Worm (Caenorhabditis elegans) whole organism, young adult: ENCODE measurements around the gene npr-17.
A peak's percentile ranks its signal among the peaks of the same experiment; 100 is the strongest.

ENCODE experiments used
- B0019.2 ChIP-seq: fragments of 200-800 bp; sonication (Bioruptor generic); conservative IDR thresholded peaks from 2 replicates; pipeline ENCODE4 v1.3.6; 2022; ENCODE audit warnings: missing genetic modification reagents, missing genetic modification characterization, missing compliant biosample characterization
- B0261.1 ChIP-seq: sonication (generic microtip); optimal IDR thresholded peaks from 2 replicates; lab custom pipeline; 2016; ENCODE audit warnings: mild to moderate bottlenecking, missing genetic modification characterization, moderate library complexity, missing compliant biosample characterization
- D2030.7 ChIP-seq: fragments of 200-800 bp; sonication (Bioruptor generic); IDR thresholded peaks from 2 replicates; pipeline ENCODE4 v1.3.6; 2022; ENCODE audit warnings: missing genetic modification reagents, missing genetic modification characterization, missing compliant biosample characterization
- F33H1.4 ChIP-seq: fragments of 200-800 bp; sonication (Bioruptor generic); IDR thresholded peaks from 2 replicates; pipeline ENCODE4 v1.3.6; 2022; ENCODE audit warnings: missing genetic modification reagents, missing genetic modification characterization, missing compliant biosample characterization
- F37B4.10 ChIP-seq: fragments of 200-800 bp; sonication (Bioruptor generic); IDR thresholded peaks from 2 replicates; pipeline ENCODE4 v1.3.6; 2022; ENCODE audit warnings: missing genetic modification characterization, missing compliant biosample characterization
- F39B2.1 ChIP-seq: fragments of 200-800 bp; sonication (Bioruptor generic); IDR thresholded peaks from 2 replicates; pipeline ENCODE4 v1.3.6; 2022; ENCODE audit warnings: missing genetic modification reagents, missing genetic modification characterization, missing compliant biosample characterization
- F57C9.4 ChIP-seq: sonication (generic microtip); optimal IDR thresholded peaks from 2 replicates; lab custom pipeline; 2017; ENCODE audit warnings: mild to moderate bottlenecking, missing genetic modification characterization, missing compliant biosample characterization
- K11D2.4 ChIP-seq: fragments of 200-800 bp; sonication (Bioruptor generic); IDR thresholded peaks from 2 replicates; pipeline ENCODE4 v1.3.6; 2022; ENCODE audit warnings: missing genetic modification reagents, missing genetic modification characterization, missing compliant biosample characterization
- ZK185.1 ChIP-seq: sonication (generic microtip); optimal IDR thresholded peaks from 2 replicates; lab custom pipeline; 2016; ENCODE audit warnings: mild to moderate bottlenecking, missing genetic modification characterization, missing compliant biosample characterization; ENCODE audit not compliant: poor library complexity, severe bottlenecking
- akir-1 ChIP-seq: fragments of 200-800 bp; sonication (Bioruptor generic); optimal IDR thresholded peaks from 2 replicates; lab custom pipeline; 2018; ENCODE audit warnings: mild to moderate bottlenecking, missing genetic modification characterization, moderate library complexity, missing compliant biosample characterization
- ama-1 ChIP-seq, 3 experiments: fragments of 150-350 bp in 1 of 3; sonication (generic microtip) in 2 of 3; optimal IDR thresholded peaks; 2 replicates each; lab custom pipeline; 2014 to 2018; ENCODE audit warnings: missing biosample characterization in 2 of 3, missing genetic modification characterization in 2 of 3, missing genetic modification reagents in 2 of 3
- attf-5 ChIP-seq: fragments of 200-800 bp; sonication (Bioruptor generic); optimal IDR thresholded peaks from 2 replicates; lab custom pipeline; 2018; ENCODE audit warnings: mild to moderate bottlenecking, missing genetic modification characterization, missing compliant biosample characterization
- ccch-3 ChIP-seq: fragments of 200-800 bp; sonication (Bioruptor generic); optimal IDR thresholded peaks from 2 replicates; lab custom pipeline; 2018; ENCODE audit warnings: mild to moderate bottlenecking, missing genetic modification characterization, missing compliant biosample characterization
- ceh-100 ChIP-seq: fragments of 200-800 bp; sonication (Bioruptor generic); IDR thresholded peaks from 2 replicates; pipeline ENCODE4 v1.3.6; 2022; ENCODE audit warnings: missing genetic modification reagents, missing genetic modification characterization, missing compliant biosample characterization
- ceh-27 ChIP-seq: fragments of 200-800 bp; sonication (Bioruptor generic); optimal IDR thresholded peaks from 2 replicates; lab custom pipeline; 2018; ENCODE audit warnings: mild to moderate bottlenecking, missing genetic modification characterization, moderate library complexity, missing compliant biosample characterization
- egl-18 ChIP-seq: fragments of 200-800 bp; sonication (Bioruptor generic); IDR thresholded peaks from 2 replicates; pipeline ENCODE4 v1.3.6; 2022; ENCODE audit warnings: missing genetic modification reagents, missing genetic modification characterization, missing compliant biosample characterization
- egrh-3 ChIP-seq: fragments of 200-800 bp; sonication (Bioruptor generic); IDR thresholded peaks from 2 replicates; pipeline ENCODE4 v1.3.6; 2022; ENCODE audit warnings: missing genetic modification reagents, missing genetic modification characterization, missing compliant biosample characterization
- ekl-4 ChIP-seq: fragments of 200-800 bp; sonication (Bioruptor generic); IDR thresholded peaks from 2 replicates; pipeline ENCODE4 v1.3.6; 2022; ENCODE audit warnings: missing genetic modification reagents, missing genetic modification characterization, missing compliant biosample characterization
- hmg-1.2 ChIP-seq: fragments of 200-800 bp; sonication (Bioruptor generic); IDR thresholded peaks from 2 replicates; pipeline ENCODE4 v1.3.6; 2022; ENCODE audit warnings: missing genetic modification reagents, missing genetic modification characterization, missing compliant biosample characterization
- lin-26 ChIP-seq: fragments of 200-800 bp; sonication (Bioruptor generic); IDR thresholded peaks from 2 replicates; pipeline ENCODE4 v1.3.6; 2022; ENCODE audit warnings: missing genetic modification reagents, missing genetic modification characterization, missing compliant biosample characterization
- lin-35 ChIP-seq, 3 experiments: fragments of 150-350 bp in 2 of 3; sonication (generic microtip) in 1 of 3; optimal IDR thresholded peaks; 2 replicates each; lab custom pipeline; 2014 to 2018; ENCODE audit warnings: missing biosample characterization in 3 of 3, missing genetic modification characterization in 3 of 3, missing genetic modification reagents in 3 of 3
- lin-40 ChIP-seq: sonication (generic microtip); optimal IDR thresholded peaks from 2 replicates; lab custom pipeline; 2016; ENCODE audit warnings: missing genetic modification characterization, mild to moderate bottlenecking, missing compliant biosample characterization, missing genotype, missing genetic modification reagents
- madf-6 ChIP-seq: fragments of 200-800 bp; sonication (Bioruptor generic); IDR thresholded peaks from 2 replicates; pipeline ENCODE4 v1.3.6; 2022; ENCODE audit warnings: missing genetic modification reagents, missing genetic modification characterization, missing compliant biosample characterization
- nhr-27 ChIP-seq: fragments of 200-800 bp; sonication (Bioruptor generic); optimal IDR thresholded peaks from 2 replicates; lab custom pipeline; 2018; ENCODE audit warnings: mild to moderate bottlenecking, missing genetic modification characterization, moderate library complexity, missing compliant biosample characterization
- nhr-80 ChIP-seq: sonication (generic microtip); optimal IDR thresholded peaks from 2 replicates; lab custom pipeline; 2016; ENCODE audit warnings: missing genetic modification characterization, missing compliant biosample characterization
- pbrm-1 ChIP-seq: fragments of 200-800 bp; sonication (Bioruptor generic); IDR thresholded peaks from 2 replicates; pipeline ENCODE4 v1.3.6; 2022; ENCODE audit warnings: missing genetic modification reagents, missing genetic modification characterization, missing compliant biosample characterization
- pha-4 ChIP-seq: fragments of 150-350 bp; sonication (generic microtip); optimal IDR thresholded peaks from 2 replicates; lab custom pipeline; 2014; ENCODE audit warnings: missing biosample characterization, missing genetic modification reagents, missing genetic modification characterization
- tbx-9 ChIP-seq: sonication (generic microtip); optimal IDR thresholded peaks from 2 replicates; lab custom pipeline; 2016; ENCODE audit warnings: borderline replicate concordance, missing genetic modification characterization, inconsistent platforms, missing compliant biosample characterization
- zfh-2 ChIP-seq: fragments of 200-800 bp; sonication (Bioruptor generic); conservative IDR thresholded peaks from 2 replicates; pipeline ENCODE4 v1.3.6; 2022; ENCODE audit warnings: missing genetic modification reagents, missing genetic modification characterization, missing compliant biosample characterization
- ztf-6 ChIP-seq: fragments of 200-800 bp; sonication (Bioruptor generic); IDR thresholded peaks from 2 replicates; pipeline ENCODE4 v1.3.6; 2022; ENCODE audit warnings: missing genetic modification reagents, missing genetic modification characterization, missing compliant biosample characterization

Gene npr-17

DNA sequence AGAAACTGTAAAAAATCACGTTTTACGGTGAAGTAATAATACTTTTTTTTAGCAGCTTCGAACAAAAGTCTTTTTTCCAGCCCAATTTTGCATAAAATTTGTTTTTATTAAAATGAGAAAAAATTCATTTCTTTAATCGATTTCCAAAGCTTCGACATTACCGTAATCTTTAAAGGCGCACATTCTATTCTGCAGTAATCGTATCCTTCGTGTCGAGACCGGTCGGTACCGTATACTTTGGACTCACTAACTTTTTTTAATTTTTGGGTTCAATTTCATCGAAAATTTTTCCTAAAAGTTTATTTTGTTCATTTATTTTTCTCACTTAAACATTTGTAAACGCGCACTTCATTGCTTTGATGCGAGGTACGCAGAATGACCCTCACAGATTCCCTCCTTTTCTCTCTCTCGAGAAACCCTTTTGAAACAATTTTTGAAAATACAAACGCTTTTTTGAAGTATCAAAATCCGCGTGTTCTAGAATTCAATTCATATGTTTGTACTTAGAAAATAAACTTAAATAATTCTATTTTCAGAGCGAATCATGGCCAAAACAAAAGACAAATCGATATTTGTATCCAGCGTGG lies 9.6 kb downstream of the npr-17 start, which contains the start of gene hrpk-2 (continued):
- TF ChIP-seq B0019.2 (GFP tag; lab: Robert Waterston, UW) (peak; percentile 19; the same call in 1 of the 2 replicates), lin-35 (GFP tag; optimal IDR thresholded peaks at IDR 0.05; lab: Kevin White, UChicago) (no peak), F33H1.4 (peak; percentile 73), ceh-100 (GFP tag; lab: Robert Waterston, UW) (no peak)

DNA sequence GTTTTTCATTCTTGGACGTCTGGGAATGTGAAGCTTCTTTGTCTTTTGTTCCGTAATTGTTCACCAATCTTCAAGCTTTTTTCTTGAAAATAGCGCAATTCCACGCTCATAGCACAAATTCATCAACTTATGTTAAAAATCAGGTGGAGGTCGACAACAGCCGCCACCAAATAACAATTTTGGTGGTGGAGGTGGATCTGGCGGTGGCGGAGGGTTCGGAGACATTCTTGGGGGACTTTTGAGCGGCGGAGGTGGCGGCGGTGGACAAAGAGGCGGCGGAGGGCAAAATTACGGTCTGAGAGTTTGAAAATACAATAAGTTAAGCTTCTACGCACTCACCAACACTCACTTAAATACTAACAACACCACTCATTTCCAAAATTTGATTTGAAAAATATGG lies 14.3 kb downstream of the npr-17 start:
- TF ChIP-seq ekl-4 (GFP tag; lab: Robert Waterston, UW) (no peak), F37B4.10 (GFP tag; lab: Robert Waterston, UW) (no peak), ama-1 (optimal IDR thresholded peaks at IDR 0.05; lab: Kevin White, UChicago) (no peak), ama-1 (GFP tag; optimal IDR thresholded peaks at IDR 0.05; lab: Kevin White, UChicago) (no peak), lin-26 (GFP tag; lab: Robert Waterston, UW) (no peak), egl-18 (GFP tag; lab: Robert Waterston, UW) (no peak), F57C9.4 (tag; lab: Kevin White, UChicago) (no peak), ztf-6 (GFP tag; lab: Robert Waterston, UW) (0 out of 2 replicates have a peak, but pooled peaks have one; percentile 16), ccch-3 (GFP tag; lab: Kevin White, UChicago) (no peak), egrh-3 (GFP tag; lab: Robert Waterston, UW) (peak; percentile 8; the same call in 1 of the 2 replicates), zfh-2 (peak; percentile 65)

DNA sequence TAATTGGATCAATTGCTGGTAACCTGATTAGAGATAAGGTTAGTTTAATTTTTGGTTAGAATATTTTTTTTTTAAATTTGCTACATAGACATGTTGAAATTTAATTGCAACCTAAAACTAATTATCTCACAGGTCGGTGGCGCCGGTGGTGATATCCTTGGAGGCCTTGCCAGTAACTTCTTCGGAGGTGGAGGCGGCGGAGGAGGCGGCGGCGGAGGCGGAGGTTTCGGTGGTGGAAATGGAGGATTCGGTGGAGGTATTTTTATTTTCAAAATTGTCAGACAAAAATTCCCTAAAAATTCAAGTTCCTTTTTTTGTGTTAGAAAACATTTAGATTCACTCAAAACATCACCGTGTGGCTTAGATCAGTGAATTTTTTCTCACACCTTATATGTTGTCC lies 15.0 kb downstream of the npr-17 start:
- no peak for TF ChIP-seq D2030.7 (GFP tag; lab: Robert Waterston, UW)
- TF ChIP-seq madf-6 (GFP tag; lab: Robert Waterston, UW): peak; percentile 31; the same call in 1 of the 2 replicates
- TF ChIP-seq akir-1 (GFP tag; lab: Kevin White, UChicago): no peak
- peak; percentile 65 for TF ChIP-seq zfh-2
- TF ChIP-seq, all 124 proteins: peak for 2

DNA sequence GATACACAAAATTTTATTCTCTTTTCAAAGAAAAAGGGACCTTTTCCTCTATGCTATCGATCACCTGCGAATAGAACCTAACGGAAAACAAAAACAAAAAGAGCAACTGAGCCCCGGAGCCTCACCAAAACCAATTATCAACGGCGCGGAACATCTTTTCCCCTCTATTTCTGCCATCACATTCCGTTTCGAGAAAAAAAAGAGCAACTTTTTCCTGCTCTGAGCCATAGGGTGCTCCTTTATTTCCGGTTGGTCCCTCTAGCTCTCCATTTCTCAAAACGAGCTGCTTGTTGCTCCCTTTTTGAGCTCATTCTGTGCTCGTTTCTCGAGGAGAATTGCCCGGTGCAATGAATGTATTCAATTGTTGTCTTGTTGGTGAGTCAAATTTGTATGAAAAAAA lies 16.6 kb downstream of the npr-17 start, which contains the start of gene clp-1:
clp-1 (plus strand) TSS at position 301 of the 400 bp plus-strand sequence.
- no peak for TF ChIP-seq F39B2.1 (GFP tag; lab: Robert Waterston, UW)

ce11 chrIII:7978723-7979122 lies 17.5 kb downstream of the npr-17 start:
- TF ChIP-seq nhr-80 (tag; lab: Kevin White, UChicago) (peak; percentile 38), ama-1 (optimal IDR thresholded peaks at IDR 0.05; lab: Kevin White, UChicago) (no peak), ama-1 (GFP tag; optimal IDR thresholded peaks at IDR 0.05; lab: Kevin White, UChicago) (no peak), pbrm-1 (GFP tag; lab: Robert Waterston, UW) (peak; percentile 38), tbx-9 (no peak), lin-40 (tag; lab: Kevin White, UChicago) (peak; percentile 15), K11D2.4 (GFP tag; lab: Robert Waterston, UW) (no peak), attf-5 (peak; percentile 59), hmg-1.2 (GFP tag; lab: Robert Waterston, UW) (peak; percentile 93), ceh-27 (no peak), ZK185.1 (tag; lab: Kevin White, UChicago) (peak; percentile 33), nhr-27 (tag; lab: Kevin White, UChicago) (no peak), pha-4 (tag; lab: Kevin White, UChicago) (peak; percentile 14), B0261.1 (tag; lab: Kevin White, UChicago) (peak; percentile 41)
- TF ChIP-seq, all 124 proteins: peak for 8
